Fruit fly (Drosophila melanogaster): Measurements from ENCODE around the gene CG11248.

Gene CG11248

dm6 chr3L:21728616-21729047 is 48.8 kb downstream of the CG11248 start, which contains the start of the genes CG11247 and Polr2H (continued):
- TF ChIP-seq CG11093 (GFP tag; IDR thresholded peaks at IDR 0.05) = peak; percentile 92
- no peak for TF ChIP-seq CG31365 (tag; optimal IDR thresholded peaks at IDR 0.05)
- no peak for TF ChIP-seq fru (optimal IDR thresholded peaks at IDR 0.05)
- TF ChIP-seq CG13296 (GFP tag; optimal IDR thresholded peaks at IDR 0.05) = peak; percentile 60
- TF ChIP-seq CG12744 (GFP tag; optimal IDR thresholded peaks at IDR 0.05) = peak; percentile 80
- TF ChIP-seq crol (GFP tag; IDR thresholded peaks at IDR 0.05) = peak; percentile 40; the same call in 1 of the 2 replicates
- TF ChIP-seq jing (GFP tag; optimal IDR thresholded peaks at IDR 0.05) = peak; percentile 79
- TF ChIP-seq Lim3 (GFP tag; IDR thresholded peaks at IDR 0.05) = peak; percentile 70; the same call in 1 of the 2 replicates
- TF ChIP-seq Xbp1 (GFP tag; optimal IDR thresholded peaks at IDR 0.05) = peak; percentile 97
- peak; percentile 79 for TF ChIP-seq Opbp (GFP tag; IDR thresholded peaks at IDR 0.05; ENCODE audit: partially characterized antibody)
- peak; percentile 50 for TF ChIP-seq ftz-f1 (GFP tag; optimal IDR thresholded peaks at IDR 0.05)
- TF ChIP-seq CG10654 (GFP tag; optimal IDR thresholded peaks at IDR 0.05) = peak; percentile 93
- peak; percentile 75 for TF ChIP-seq CG15601 (tag; optimal IDR thresholded peaks at IDR 0.05)
- TF ChIP-seq CG15011 (GFP tag; optimal IDR thresholded peaks at IDR 0.05) = no peak
- TF ChIP-seq CG7928 (GFP tag; optimal IDR thresholded peaks at IDR 0.05) = peak; percentile 55
- TF ChIP-seq fd64A (GFP tag; optimal IDR thresholded peaks at IDR 0.05) = peak; percentile 18
- TF ChIP-seq CG8089 (GFP tag; optimal IDR thresholded peaks at IDR 0.05) = peak; percentile 89
- peak; percentile 90 for TF ChIP-seq Atf-2 (GFP tag; optimal IDR thresholded peaks at IDR 0.05)
- TF ChIP-seq CG30431 (GFP tag; optimal IDR thresholded peaks at IDR 0.05) = peak; percentile 90
- peak; percentile 64; the same call in 1 of the 2 replicates for TF ChIP-seq dati (GFP tag; IDR thresholded peaks at IDR 0.05)
- peak; percentile 90 for TF ChIP-seq CG2712 (tag; optimal IDR thresholded peaks at IDR 0.05)
- TF ChIP-seq ham (GFP tag; IDR thresholded peaks at IDR 0.05) = peak; percentile 64; the same call in 1 of the 2 replicates
- TF ChIP-seq D19A (tag; optimal IDR thresholded peaks at IDR 0.05) = peak; percentile 58
- TF ChIP-seq zfh2 (GFP tag; optimal IDR thresholded peaks at IDR 0.05) = peak; percentile 97
- peak; percentile 72 for TF ChIP-seq CG15514 (GFP tag; optimal IDR thresholded peaks at IDR 0.05)
- TF ChIP-seq CG9437 (GFP tag; optimal IDR thresholded peaks at IDR 0.05) = peak; percentile 19
- TF ChIP-seq B-H1 (GFP tag; IDR thresholded peaks at IDR 0.05) = peak; percentile 86
- peak; percentile 68 for TF ChIP-seq CG10147 (GFP tag; optimal IDR thresholded peaks at IDR 0.05)
- TF ChIP-seq shn (GFP tag; optimal IDR thresholded peaks at IDR 0.05) = peak; percentile 96
- peak; percentile 63 for TF ChIP-seq CG16779 (GFP tag; IDR thresholded peaks at IDR 0.05)
- peak; percentile 97 for TF ChIP-seq CG14710 (tag; optimal IDR thresholded peaks at IDR 0.05)
- peak; percentile 97 for TF ChIP-seq CG2120 (GFP tag; optimal IDR thresholded peaks at IDR 0.05)
- TF ChIP-seq wor (GFP tag; IDR thresholded peaks at IDR 0.05) = peak; percentile 86
- TF ChIP-seq tna (GFP tag; IDR thresholded peaks at IDR 0.05; ENCODE audit: partially characterized antibody) = peak; percentile 10; the same call in 1 of the 2 replicates
- TF ChIP-seq zen (tag; optimal IDR thresholded peaks at IDR 0.05) = peak; percentile 85
- TF ChIP-seq Camta (GFP tag; optimal IDR thresholded peaks at IDR 0.05) = peak; percentile 91
- TF ChIP-seq wek (GFP tag; optimal IDR thresholded peaks at IDR 0.05) = peak; percentile 49
- TF ChIP-seq Elba2 (GFP tag; optimal IDR thresholded peaks at IDR 0.05) = peak; percentile 79
- no peak for TF ChIP-seq CG13894 (tag; optimal IDR thresholded peaks at IDR 0.05)
- peak; percentile 87 for TF ChIP-seq emc (GFP tag; optimal IDR thresholded peaks at IDR 0.05)
- TF ChIP-seq gcm2 (GFP tag; optimal IDR thresholded peaks at IDR 0.05) = peak; percentile 68
- peak; percentile 75 for TF ChIP-seq CG6791 (GFP tag; IDR thresholded peaks at IDR 0.05; ENCODE audit: partially characterized antibody)
- TF ChIP-seq dm (GFP tag; optimal IDR thresholded peaks at IDR 0.05) = peak; percentile 95
- TF ChIP-seq Atf3 (GFP tag; optimal IDR thresholded peaks at IDR 0.05) = peak; percentile 90
- peak; percentile 77 for TF ChIP-seq ap (GFP tag; IDR thresholded peaks at IDR 0.05)
- peak; percentile 81 for TF ChIP-seq Fer3 (tag; optimal IDR thresholded peaks at IDR 0.05)
- peak; percentile 66 for TF ChIP-seq CG12219 (GFP tag; optimal IDR thresholded peaks at IDR 0.05)
- TF ChIP-seq E2f2 (GFP tag; IDR thresholded peaks at IDR 0.05) = peak; percentile 59
- peak in 1 of 3 experiments; percentile 84 for TF ChIP-seq lola (GFP tag; optimal IDR thresholded peaks at IDR 0.05)
- peak; percentile 67 for TF ChIP-seq HLH4C (GFP tag; IDR thresholded peaks at IDR 0.05; ENCODE audit: partially characterized antibody)
- peak; percentile 97 for TF ChIP-seq CG9609 (GFP tag; optimal IDR thresholded peaks at IDR 0.05)
